Worm (Caenorhabditis elegans): Measurements from ENCODE around the gene dach-1.

dach-1 gene

DNA sequence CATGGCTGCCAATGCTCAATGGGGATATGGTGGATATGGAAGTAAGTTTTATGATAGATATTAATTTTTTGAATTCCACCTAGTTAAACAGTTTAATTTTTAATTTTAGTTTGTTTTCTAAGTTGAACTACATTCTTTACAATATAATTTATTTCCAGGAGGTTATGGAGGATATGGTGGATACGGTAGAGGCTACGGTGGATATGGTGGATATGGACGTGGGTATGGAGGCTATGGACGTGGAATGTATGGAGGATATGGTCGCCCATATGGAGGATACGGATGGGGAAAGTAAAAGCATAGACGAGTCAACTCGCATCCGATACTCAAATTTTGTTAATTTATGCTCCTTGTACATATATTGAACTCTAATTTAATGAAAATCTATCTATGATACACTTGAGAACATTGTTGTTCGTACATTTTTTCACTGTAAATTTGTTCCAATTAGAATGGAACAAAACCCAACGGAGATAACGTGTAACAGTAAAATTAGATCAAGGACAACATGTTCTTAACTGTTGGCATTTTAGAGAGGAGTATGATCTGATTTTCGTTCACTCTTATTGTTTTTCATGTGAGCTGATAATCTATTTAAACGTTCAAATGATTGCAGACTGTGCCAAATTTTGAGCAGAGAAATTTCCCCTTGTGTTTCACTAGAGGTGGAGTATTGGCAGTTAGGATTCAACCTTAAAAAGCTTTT is 30.6 kb downstream of the dach-1 start:
- TF ChIP-seq fkh-4 (tag; optimal IDR thresholded peaks at IDR 0.05; ENCODE audit: borderline replicate concordance), result no peak
- no peak for TF ChIP-seq Y116A8C.19 (tag; optimal IDR thresholded peaks at IDR 0.05; ENCODE audit: borderline replicate concordance)
- TF ChIP-seq elt-2 (tag; optimal IDR thresholded peaks at IDR 0.05), result no peak
- TF ChIP-seq blmp-1 (tag; optimal IDR thresholded peaks at IDR 0.05), result no peak
- no peak for TF ChIP-seq swsn-7 (tag; optimal IDR thresholded peaks at IDR 0.05)
- TF ChIP-seq elt-3 (tag; optimal IDR thresholded peaks at IDR 0.05), result no peak
- TF ChIP-seq grh-1 (GFP tag; IDR thresholded peaks at IDR 0.05), result no peak
- TF ChIP-seq nhr-19 (GFP tag; conservative IDR thresholded peaks at IDR 0.05), result no peak
- TF ChIP-seq lin-35 (GFP tag; optimal IDR thresholded peaks at IDR 0.05), result no peak
- TF ChIP-seq aly-2 (tag; optimal IDR thresholded peaks at IDR 0.05), result no peak
- TF ChIP-seq lin-14 (GFP tag; optimal IDR thresholded peaks at IDR 0.05), result no peak
- TF ChIP-seq C04F5.9 (tag; optimal IDR thresholded peaks at IDR 0.05), result no peak
- no peak for TF ChIP-seq nhr-76 (tag; optimal IDR thresholded peaks at IDR 0.05)
- TF ChIP-seq lin-15B (tag; optimal IDR thresholded peaks at IDR 0.05), result no peak
- TF ChIP-seq zag-1 (tag; optimal IDR thresholded peaks at IDR 0.05), result no peak
- TF ChIP-seq nhr-71 (tag; optimal IDR thresholded peaks at IDR 0.05), result no peak
- TF ChIP-seq ztf-4 (tag; optimal IDR thresholded peaks at IDR 0.05), result no peak

DNA sequence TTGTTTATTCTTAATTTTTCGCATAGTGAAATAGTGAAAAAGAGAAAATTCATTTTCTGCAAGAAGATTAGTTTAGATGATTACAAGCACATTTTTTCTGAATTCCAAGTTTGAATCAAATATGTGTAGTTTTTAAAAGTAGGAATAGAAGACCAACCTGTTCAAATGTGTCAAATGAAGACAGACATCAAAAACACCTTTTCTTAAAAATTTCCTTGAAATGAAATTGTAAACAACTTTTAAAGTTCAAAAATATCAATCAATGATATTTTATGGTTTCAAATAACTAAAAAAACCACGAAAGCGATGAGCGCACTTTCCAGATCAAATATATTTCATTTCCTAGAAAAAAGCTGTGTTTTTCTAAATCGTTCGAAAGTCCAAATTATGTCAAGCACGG is 31.9 kb downstream of the dach-1 start, which contains the start of gene nlp-30:
TSS of gene nlp-30 (plus strand) at position 301 of the 400 bp plus-strand sequence.
- TF ChIP-seq blmp-1 (tag; optimal IDR thresholded peaks at IDR 0.05) (no peak), pag-3 (tag; optimal IDR thresholded peaks at IDR 0.05; ENCODE audit: borderline replicate concordance, insufficient read depth) (no peak), egl-13 (tag; optimal IDR thresholded peaks at IDR 0.05) (no peak), egl-27 (tag; optimal IDR thresholded peaks at IDR 0.05) (no peak), alr-1 (tag; optimal IDR thresholded peaks at IDR 0.05; ENCODE audit: borderline replicate concordance) (no peak), mdl-1 (tag; optimal IDR thresholded peaks at IDR 0.05) (no peak), aly-2 (tag; optimal IDR thresholded peaks at IDR 0.05) (no peak)

- peak; percentile 58 for TF ChIP-seq nhr-71 (tag; optimal IDR thresholded peaks at IDR 0.05)
- TF ChIP-seq fos-1 (tag; optimal IDR thresholded peaks at IDR 0.05), result no peak
- peak in 1 of 2 experiments; percentile 9 for TF ChIP-seq mdl-1 (tag; optimal IDR thresholded peaks at IDR 0.05)
- no peak for TF ChIP-seq vab-15 (tag; optimal IDR thresholded peaks at IDR 0.05)
- TF ChIP-seq grh-1 (GFP tag; IDR thresholded peaks at IDR 0.05), result 0 out of 2 replicates have a peak, but pooled peaks have one; percentile 24
- no peak for TF ChIP-seq ama-1 (optimal IDR thresholded peaks at IDR 0.05)
- TF ChIP-seq aha-1 (tag; optimal IDR thresholded peaks at IDR 0.05), result no peak
- no peak for TF ChIP-seq elt-2 (tag; optimal IDR thresholded peaks at IDR 0.05)
- TF ChIP-seq unc-86 (tag; optimal IDR thresholded peaks at IDR 0.05), result no peak
- TF ChIP-seq fkh-8 (tag; optimal IDR thresholded peaks at IDR 0.05), result no peak
- no peak for TF ChIP-seq ceh-90 (tag; optimal IDR thresholded peaks at IDR 0.05)
- TF ChIP-seq efl-3 (GFP tag; optimal IDR thresholded peaks at IDR 0.05), result no peak
- peak; percentile 86 for TF ChIP-seq nhr-85 (tag)
- TF ChIP-seq C04F5.9 (tag; optimal IDR thresholded peaks at IDR 0.05), result no peak
- no peak for TF ChIP-seq swsn-7 (tag; optimal IDR thresholded peaks at IDR 0.05)
- no peak for TF ChIP-seq sptf-1 (tag; optimal IDR thresholded peaks at IDR 0.05)
- TF ChIP-seq mab-9 (GFP tag; IDR thresholded peaks at IDR 0.05), result no peak
- TF ChIP-seq nhr-19 (GFP tag; conservative IDR thresholded peaks at IDR 0.05), result no peak
- no peak for TF ChIP-seq fkh-4 (tag; optimal IDR thresholded peaks at IDR 0.05; ENCODE audit: borderline replicate concordance)
- no peak for TF ChIP-seq lin-39 (tag; optimal IDR thresholded peaks at IDR 0.05)
- peak; percentile 71 for TF ChIP-seq nhr-20 (tag; optimal IDR thresholded peaks at IDR 0.05)
- TF ChIP-seq elt-3 (tag; optimal IDR thresholded peaks at IDR 0.05), result peak in 1 of 6 experiments; percentile 56
- TF ChIP-seq hpl-2 (GFP tag; optimal IDR thresholded peaks at IDR 0.05), result no peak
- TF ChIP-seq blmp-1 (tag; optimal IDR thresholded peaks at IDR 0.05), result peak; percentile 87
- no peak for TF ChIP-seq nhr-90 (tag; optimal IDR thresholded peaks at IDR 0.05; ENCODE audit: poor library complexity)
- TF ChIP-seq lin-14 (GFP tag; optimal IDR thresholded peaks at IDR 0.05), result peak; percentile 46
- TF ChIP-seq lin-35 (GFP tag; optimal IDR thresholded peaks at IDR 0.05), result peak in 1 of 2 experiments; percentile 15
- TF ChIP-seq tlp-1 (tag; optimal IDR thresholded peaks at IDR 0.05), result no peak
- no peak for TF ChIP-seq isw-1 (GFP tag; IDR thresholded peaks at IDR 0.05)
- no peak for TF ChIP-seq nhr-12 (tag; optimal IDR thresholded peaks at IDR 0.05)
- TF ChIP-seq C16A3.4 (tag; optimal IDR thresholded peaks at IDR 0.05), result no peak
- TF ChIP-seq ces-1 (GFP tag; optimal IDR thresholded peaks at IDR 0.05), result no peak
- TF ChIP-seq alr-1 (tag; optimal IDR thresholded peaks at IDR 0.05; ENCODE audit: borderline replicate concordance), result no peak
- no peak for TF ChIP-seq nhr-28 (tag; optimal IDR thresholded peaks at IDR 0.05)
- peak; percentile 50 for TF ChIP-seq snu-23 (GFP tag; optimal IDR thresholded peaks at IDR 0.05)
- TF ChIP-seq ztf-11 (tag; optimal IDR thresholded peaks at IDR 0.05), result no peak
- TF ChIP-seq jun-1 (tag; optimal IDR thresholded peaks at IDR 0.05), result no peak
Measured at ce11 chrV:3984178-3984577, 34.4 kb downstream of the dach-1 start, which contains the start of gene nlp-29. Gene nlp-29 (plus strand): TSS chrV:3984425.
